Fruit fly (Drosophila melanogaster) S2 (cell line): ENCODE results near the gene CG7567.

Source experiments
- CG8478 ChIP-seq: fragments of >200 bp; optimal IDR thresholded peaks from 2 replicates; lab custom pipeline; 2018
- CTCF ChIP-seq, 2 experiments: fragments of >200 bp; optimal IDR thresholded peaks; 2 replicates each; lab custom pipeline; 2018

- TF ChIP-seq CG8478 (lab: Kevin White, UChicago) (no peak), CTCF (optimal IDR thresholded peaks at IDR 0.05; lab: Kevin White, UChicago) (no peak)
Observed at dm6 chr3R:29581420-29581819, 6.5 kb downstream of the CG7567 start.
